Worm (Caenorhabditis elegans): ENCODE results near the gene cyb-1.

ce11 chrIV:10714594-10714993, 20.4 kb upstream of the cyb-1 start:
- TF ChIP-seq ztf-11 (tag; optimal IDR thresholded peaks at IDR 0.05) (no peak), efl-3 (GFP tag; optimal IDR thresholded peaks at IDR 0.05) (no peak), ama-1 (optimal IDR thresholded peaks at IDR 0.05) (no peak), dpl-1 (GFP tag; optimal IDR thresholded peaks at IDR 0.05) (peak; percentile 7 to 13 (median 12)), lin-39 (tag; optimal IDR thresholded peaks at IDR 0.05) (no peak), mdl-1 (tag; optimal IDR thresholded peaks at IDR 0.05) (no peak), aly-2 (tag; optimal IDR thresholded peaks at IDR 0.05) (no peak)
